Fruit fly (Drosophila melanogaster): ENCODE data around the gene CG32603.
A peak's percentile ranks its signal among the peaks of the same experiment; 100 is the strongest.

Gene CG32603

dm6 chrX:14208426-14209208, 24.3 kb downstream of the CG32603 start (continued):
- TF ChIP-seq unpg (GFP tag; optimal IDR thresholded peaks at IDR 0.05) (peak; percentile 73), CG7839 (tag; optimal IDR thresholded peaks at IDR 0.05) (peak; percentile 72), sr (GFP tag; IDR thresholded peaks at IDR 0.05) (no peak), Trl (optimal IDR thresholded peaks at IDR 0.05) (peak; percentile 16 to 22), Trl (GFP tag; optimal IDR thresholded peaks at IDR 0.05) (peak; percentile 20), HmgD (GFP tag; optimal IDR thresholded peaks at IDR 0.05) (no peak), CG7372 (GFP tag; IDR thresholded peaks at IDR 0.05) (0 out of 2 replicates have a peak, but pooled peaks have one; percentile 29), Rfx (GFP tag; IDR thresholded peaks at IDR 0.05) (peak; percentile 15; the same call in 1 of the 2 replicates), CG12219 (GFP tag; optimal IDR thresholded peaks at IDR 0.05) (peak; percentile 68), dmrt11E (tag; optimal IDR thresholded peaks at IDR 0.05) (peak; percentile 71), Dip2 (GFP tag; IDR thresholded peaks at IDR 0.05) (no peak), Oaz (GFP tag; IDR thresholded peaks at IDR 0.05) (no peak), MTF-1 (GFP tag; optimal IDR thresholded peaks at IDR 0.05; ENCODE audit: borderline replicate concordance) (peak; percentile 74), lmd (GFP tag; IDR thresholded peaks at IDR 0.05) (peak; percentile 24), CG10321 (GFP tag; IDR thresholded peaks at IDR 0.05) (no peak), CG17361 (GFP tag; IDR thresholded peaks at IDR 0.05) (peak; percentile 61), CG9932 (GFP tag; IDR thresholded peaks at IDR 0.05) (no peak), Rx (GFP tag; IDR thresholded peaks at IDR 0.05) (no peak), CG2129 (GFP tag; IDR thresholded peaks at IDR 0.05; ENCODE audit: partially characterized antibody) (no peak), zfh1 (GFP tag; IDR thresholded peaks at IDR 0.05) (peak; percentile 60; the same call in 2 of the 3 replicates), CG15696 (tag; optimal IDR thresholded peaks at IDR 0.05) (peak; percentile 57), rib (GFP tag; IDR thresholded peaks at IDR 0.05) (no peak), cg (GFP tag; optimal IDR thresholded peaks at IDR 0.05) (peak; percentile 63), sob (GFP tag; IDR thresholded peaks at IDR 0.05) (peak; percentile 51; the same call in 1 of the 2 replicates), grn (GFP tag; optimal IDR thresholded peaks at IDR 0.05) (peak; percentile 83), trh (GFP tag; optimal IDR thresholded peaks at IDR 0.05) (peak; percentile 13), so (GFP tag; IDR thresholded peaks at IDR 0.05) (peak; percentile 42; the same call in 1 of the 3 replicates), GATAe (GFP tag; conservative IDR thresholded peaks at IDR 0.05) (peak; percentile 88), CG6683 (GFP tag; optimal IDR thresholded peaks at IDR 0.05) (peak; percentile 15), CG9797 (GFP tag; optimal IDR thresholded peaks at IDR 0.05) (no peak), az2 (GFP tag; optimal IDR thresholded peaks at IDR 0.05) (peak; percentile 67), Sox100B (GFP tag; optimal IDR thresholded peaks at IDR 0.05) (peak; percentile 78), dan (GFP tag; IDR thresholded peaks at IDR 0.05) (no peak), Lim3 (GFP tag; IDR thresholded peaks at IDR 0.05) (no peak), ham (GFP tag; IDR thresholded peaks at IDR 0.05) (no peak), CG12942 (GFP tag; optimal IDR thresholded peaks at IDR 0.05) (no peak), amos (GFP tag; IDR thresholded peaks at IDR 0.05; ENCODE audit: partially characterized antibody) (no peak), disco-r (GFP tag; optimal IDR thresholded peaks at IDR 0.05) (no peak), Oli (tag; optimal IDR thresholded peaks at IDR 0.05) (peak; percentile 65), Asciz (GFP tag; optimal IDR thresholded peaks at IDR 0.05) (peak; percentile 83), CG11085 (GFP tag; IDR thresholded peaks at IDR 0.05) (no peak), CG12744 (GFP tag; optimal IDR thresholded peaks at IDR 0.05) (no peak), CG11560 (tag; IDR thresholded peaks at IDR 0.05) (no peak), eyg (GFP tag; optimal IDR thresholded peaks at IDR 0.05) (no peak), z (GFP tag; IDR thresholded peaks at IDR 0.05) (no peak), CG2678 (tag; optimal IDR thresholded peaks at IDR 0.05) (peak; percentile 76), CG3065 (GFP tag; optimal IDR thresholded peaks at IDR 0.05) (no peak), CG1529 (GFP tag; optimal IDR thresholded peaks at IDR 0.05) (peak; percentile 46), CG17829 (tag; optimal IDR thresholded peaks at IDR 0.05) (peak; percentile 60), fu2 (GFP tag; optimal IDR thresholded peaks at IDR 0.05) (no peak), CG13775 (GFP tag; optimal IDR thresholded peaks at IDR 0.05) (no peak)
